Worm (Caenorhabditis elegans) whole organism, young adult: ENCODE data around the gene dnc-1.

Experiments used
- F57A8.1 ChIP-seq: fragments of 200-800 bp; sonication (Bioruptor generic); optimal IDR thresholded peaks from 2 replicates; lab custom pipeline; 2018; ENCODE audit warnings: mild to moderate bottlenecking, missing genetic modification characterization, moderate library complexity, missing compliant biosample characterization
- dpff-1 ChIP-seq: sonication (generic microtip); optimal IDR thresholded peaks from 2 replicates; lab custom pipeline; 2017; ENCODE audit warnings: mild to moderate bottlenecking, missing genetic modification characterization, missing compliant biosample characterization
- mel-28 ChIP-seq: sonication (generic microtip); optimal IDR thresholded peaks from 2 replicates; lab custom pipeline; 2016; ENCODE audit warnings: borderline replicate concordance, mild to moderate bottlenecking, missing genetic modification characterization, missing compliant biosample characterization

ce11 chrIV:10975968-10976367, 43.0 kb upstream of the dnc-1 start:
- TF ChIP-seq F57A8.1 (GFP tag; lab: Kevin White, UChicago) (no peak), mel-28 (tag; lab: Kevin White, UChicago) (no peak), dpff-1 (tag; lab: Kevin White, UChicago) (no peak)
